Fruit fly (Drosophila melanogaster) whole organism, embryonic: Measurements from ENCODE around the gene RpL35A.

Source experiments
- Bdp1 ChIP-seq: fragments of 200-800 bp; sonication (Bioruptor generic); optimal IDR thresholded peaks from 3 replicates; lab custom pipeline; 2016; ENCODE audit warnings: missing biosample characterization, missing genetic modification characterization
- Bgb ChIP-seq: fragments of 200-800 bp; sonication (Bioruptor generic); IDR thresholded peaks from 2 replicates; pipeline ENCODE4 v1.3.6; 2022; ENCODE audit warnings: missing biosample characterization, missing genetic modification characterization; ENCODE audit not compliant: partially characterized antibody
- Blimp-1 ChIP-seq: fragments of 200-800 bp; sonication (Bioruptor generic); optimal IDR thresholded peaks from 3 replicates; lab custom pipeline; 2018; ENCODE audit warnings: missing biosample characterization, missing genetic modification characterization, mild to moderate bottlenecking, moderate library complexity, missing genetic modification reagents
- CG10462 ChIP-seq: fragments of 200-800 bp; sonication (Bioruptor generic); optimal IDR thresholded peaks from 2 replicates; lab custom pipeline; 2016; ENCODE audit warnings: missing biosample characterization, missing genetic modification characterization
- CG10565 ChIP-seq: fragments of 200-800 bp; sonication (Bioruptor generic); optimal IDR thresholded peaks from 3 replicates; lab custom pipeline; 2016; ENCODE audit warnings: missing biosample characterization, mild to moderate bottlenecking, missing genetic modification characterization
- CG12071 ChIP-seq: fragments of 200-800 bp; sonication (Bioruptor generic); optimal IDR thresholded peaks from 3 replicates; lab custom pipeline; 2018; ENCODE audit warnings: missing biosample characterization, mild to moderate bottlenecking, missing genetic modification characterization
- CG1233 ChIP-seq: fragments of 200-800 bp; sonication (Bioruptor generic); optimal IDR thresholded peaks from 4 replicates; lab custom pipeline; 2018; ENCODE audit warnings: missing biosample characterization, mild to moderate bottlenecking, missing genetic modification characterization
- CG13123 ChIP-seq: fragments of 200-800 bp; sonication (Bioruptor generic); optimal IDR thresholded peaks from 2 replicates; lab custom pipeline; 2016; ENCODE audit warnings: missing biosample characterization, missing genetic modification characterization
- CG14014 ChIP-seq: fragments of 200-800 bp; sonication (Bioruptor generic); IDR thresholded peaks from 2 replicates; pipeline ENCODE4 v1.3.6; 2022; ENCODE audit warnings: missing biosample characterization, missing genetic modification characterization
- CG14050 ChIP-seq: fragments of 200-800 bp; sonication (Bioruptor generic); IDR thresholded peaks from 3 replicates; pipeline ENCODE4 v1.3.6; 2022; ENCODE audit warnings: missing biosample characterization, missing genetic modification characterization
- CG15514 ChIP-seq: fragments of 200-800 bp; sonication (Bioruptor generic); optimal IDR thresholded peaks from 3 replicates; lab custom pipeline; 2017; ENCODE audit warnings: missing biosample characterization, missing genetic modification characterization, mild to moderate bottlenecking, moderate library complexity, missing genetic modification reagents
- CG16863 ChIP-seq: fragments of 200-800 bp; sonication (Bioruptor generic); optimal IDR thresholded peaks from 3 replicates; lab custom pipeline; 2016; ENCODE audit warnings: missing biosample characterization, missing genetic modification characterization
- CG17829 ChIP-seq: fragments of 200-800 bp; optimal IDR thresholded peaks from 2 replicates; lab custom pipeline; 2019; ENCODE audit warnings: missing biosample characterization, mild to moderate bottlenecking, missing genetic modification characterization, moderate library complexity
- CG30431 ChIP-seq: fragments of 200-800 bp; sonication (Bioruptor generic); optimal IDR thresholded peaks from 2 replicates; lab custom pipeline; 2017; ENCODE audit warnings: missing biosample characterization, missing genetic modification characterization
- CG3065 ChIP-seq: fragments of 200-800 bp; sonication (Bioruptor generic); optimal IDR thresholded peaks from 2 replicates; lab custom pipeline; 2016; ENCODE audit warnings: missing biosample characterization, missing genetic modification characterization
- CG32767 ChIP-seq: fragments of 200-800 bp; sonication (Bioruptor generic); IDR thresholded peaks from 2 replicates; pipeline ENCODE4 v1.3.6; 2022; ENCODE audit warnings: missing biosample characterization, missing genetic modification characterization
- CG3726 ChIP-seq: fragments of 200-800 bp; sonication (Bioruptor generic); IDR thresholded peaks from 3 replicates; pipeline ENCODE4, ENCODE4 v1.3.6; 2022; ENCODE audit warnings: missing biosample characterization, missing genetic modification characterization
- CG42726 ChIP-seq: fragments of 200-800 bp; sonication (Bioruptor generic); IDR thresholded peaks from 2 replicates; pipeline ENCODE4 v1.3.6; 2022; ENCODE audit warnings: missing biosample characterization, missing genetic modification characterization; ENCODE audit not compliant: partially characterized antibody
- CG4424 ChIP-seq: fragments of 200-800 bp; sonication (Bioruptor generic); optimal IDR thresholded peaks from 3 replicates; lab custom pipeline; 2016; ENCODE audit warnings: missing biosample characterization, missing genetic modification characterization
- CG5245 ChIP-seq: fragments of 200-800 bp; sonication (Bioruptor generic); optimal IDR thresholded peaks from 3 replicates; lab custom pipeline; 2016; ENCODE audit warnings: missing biosample characterization, missing genetic modification characterization
- CG7271 ChIP-seq: fragments of 200-800 bp; sonication (Bioruptor generic); optimal IDR thresholded peaks from 2 replicates; lab custom pipeline; 2018; ENCODE audit warnings: missing biosample characterization, mild to moderate bottlenecking, missing genetic modification characterization, moderate library complexity
- CG7786 ChIP-seq: fragments of 200-800 bp; sonication (Bioruptor generic); optimal IDR thresholded peaks from 2 replicates; lab custom pipeline; 2016; ENCODE audit warnings: missing biosample characterization, missing genetic modification characterization
- CG7963 ChIP-seq: fragments of 200-800 bp; sonication (Bioruptor generic); IDR thresholded peaks from 3 replicates; pipeline ENCODE4 v1.3.6; 2022; ENCODE audit warnings: missing biosample characterization, missing genetic modification characterization; ENCODE audit not compliant: partially characterized antibody
- Dip3 ChIP-seq: fragments of 200-800 bp; sonication (Bioruptor generic); optimal IDR thresholded peaks from 3 replicates; lab custom pipeline; 2016; ENCODE audit warnings: missing biosample characterization, missing genetic modification characterization
- Hsf ChIP-seq: fragments of 200-800 bp; sonication (Bioruptor generic); optimal IDR thresholded peaks from 3 replicates; lab custom pipeline; 2016; ENCODE audit warnings: missing biosample characterization, missing genetic modification characterization
- Jarid2 ChIP-seq: fragments of 200-800 bp; sonication (Bioruptor generic); optimal IDR thresholded peaks from 3 replicates; lab custom pipeline; 2017; ENCODE audit warnings: mild to moderate bottlenecking, missing biosample characterization, missing genetic modification reagents, missing genetic modification characterization
- Lpt ChIP-seq: fragments of >200 bp; optimal IDR thresholded peaks from 2 replicates; lab custom pipeline; 2018; ENCODE audit warnings: missing biosample characterization, missing genetic modification characterization
- MBD-R2 ChIP-seq: fragments of 200-800 bp; sonication (Bioruptor generic); IDR thresholded peaks from 2 replicates; pipeline ENCODE4 v1.3.6; 2022; ENCODE audit warnings: missing biosample characterization, missing genetic modification characterization
- MESR4 ChIP-seq: fragments of 200-800 bp; sonication (Bioruptor generic); optimal IDR thresholded peaks from 2 replicates; lab custom pipeline; 2018; ENCODE audit warnings: missing biosample characterization, mild to moderate bottlenecking, missing genetic modification characterization, moderate library complexity
- Mrtf ChIP-seq: fragments of 200-800 bp; sonication (Bioruptor generic); IDR thresholded peaks from 3 replicates; pipeline ENCODE4 v1.3.6; 2022; ENCODE audit warnings: missing biosample characterization, missing genetic modification characterization
- NK7.1 ChIP-seq: fragments of 200-800 bp; sonication (Bioruptor generic); optimal IDR thresholded peaks from 3 replicates; lab custom pipeline; 2016; ENCODE audit warnings: missing biosample characterization, missing genetic modification characterization
- Nf-YC ChIP-seq: fragments of 200-800 bp; optimal IDR thresholded peaks from 3 replicates; lab custom pipeline; 2019; ENCODE audit warnings: missing biosample characterization, mild to moderate bottlenecking, missing genetic modification characterization, moderate library complexity
- bcd ChIP-seq: fragments of 200-800 bp; sonication (Bioruptor generic); optimal IDR thresholded peaks from 2 replicates; lab custom pipeline; 2017; ENCODE audit warnings: missing biosample characterization, mild to moderate bottlenecking, missing genetic modification characterization
- corto ChIP-seq: fragments of 200-800 bp; sonication (Bioruptor generic); optimal IDR thresholded peaks from 2 replicates; lab custom pipeline; 2016; ENCODE audit warnings: missing biosample characterization, mild to moderate bottlenecking, missing genetic modification characterization, moderate library complexity
- croc ChIP-seq: fragments of 200-800 bp; sonication (Bioruptor generic); conservative IDR thresholded peaks from 3 replicates; pipeline ENCODE4 v1.3.6; 2022; ENCODE audit warnings: missing biosample characterization, missing genetic modification characterization
- cwo ChIP-seq: fragments of 200-800 bp; sonication (Bioruptor generic); optimal IDR thresholded peaks from 3 replicates; lab custom pipeline; 2017; ENCODE audit warnings: missing biosample characterization, missing genetic modification characterization, mild to moderate bottlenecking, moderate library complexity, missing genetic modification reagents
- gcm2 ChIP-seq: fragments of 200-800 bp; sonication (Bioruptor generic); optimal IDR thresholded peaks from 2 replicates; lab custom pipeline; 2016; ENCODE audit warnings: missing biosample characterization, missing genetic modification characterization
- luna ChIP-seq: fragments of 200-800 bp; sonication (Bioruptor generic); optimal IDR thresholded peaks from 2 replicates; lab custom pipeline; 2016; ENCODE audit warnings: missing biosample characterization, missing genetic modification characterization
- mld ChIP-seq: fragments of 200-800 bp; sonication (Bioruptor generic); IDR thresholded peaks from 3 replicates; pipeline ENCODE4 v1.3.6; 2022; ENCODE audit warnings: missing biosample characterization, missing genetic modification characterization; ENCODE audit not compliant: partially characterized antibody
- phol ChIP-seq: fragments of 200-800 bp; sonication (Bioruptor generic); optimal IDR thresholded peaks from 3 replicates; lab custom pipeline; 2018; ENCODE audit warnings: missing biosample characterization, mild to moderate bottlenecking, missing genetic modification characterization, moderate library complexity
- pnt ChIP-seq: fragments of 200-800 bp; sonication (Bioruptor generic); optimal IDR thresholded peaks from 3 replicates; lab custom pipeline; 2016; ENCODE audit warnings: missing biosample characterization, missing genetic modification characterization
- psq ChIP-seq: fragments of 200-800 bp; sonication (Bioruptor generic); optimal IDR thresholded peaks from 2 replicates; lab custom pipeline; 2017; ENCODE audit warnings: missing biosample characterization, missing genetic modification characterization
- rib ChIP-seq: fragments of 200-800 bp; sonication (Bioruptor generic); IDR thresholded peaks from 2 replicates; pipeline ENCODE4 v1.3.6; 2022; ENCODE audit warnings: missing biosample characterization, missing genetic modification characterization
- row ChIP-seq: fragments of 200-800 bp; sonication (Bioruptor generic); IDR thresholded peaks from 3 replicates; pipeline ENCODE4 v1.3.6; 2022; ENCODE audit warnings: missing biosample characterization, missing genetic modification characterization
- shn ChIP-seq: fragments of 200-800 bp; sonication (Bioruptor generic); optimal IDR thresholded peaks from 3 replicates; lab custom pipeline; 2016; ENCODE audit warnings: missing biosample characterization, missing genetic modification characterization
- sim ChIP-seq: fragments of 200-800 bp; sonication (Bioruptor generic); IDR thresholded peaks from 2 replicates; pipeline ENCODE4 v1.3.6; 2022; ENCODE audit warnings: missing biosample characterization, missing genetic modification characterization
- trem ChIP-seq: fragments of 200-800 bp; optimal IDR thresholded peaks from 3 replicates; lab custom pipeline; 2019; ENCODE audit warnings: missing biosample characterization, mild to moderate bottlenecking, missing genetic modification characterization, moderate library complexity
- unc-4 ChIP-seq: fragments of 200-800 bp; sonication (Bioruptor generic); IDR thresholded peaks from 2 replicates; pipeline ENCODE4 v1.3.6; 2022; ENCODE audit warnings: missing biosample characterization, missing genetic modification characterization; ENCODE audit not compliant: partially characterized antibody
- unpg ChIP-seq: fragments of 200-800 bp; sonication (Bioruptor generic); optimal IDR thresholded peaks from 3 replicates; lab custom pipeline; 2018; ENCODE audit warnings: missing biosample characterization, mild to moderate bottlenecking, missing genetic modification characterization, moderate library complexity
- zfh1 ChIP-seq: fragments of 200-800 bp; sonication (Bioruptor generic); IDR thresholded peaks from 3 replicates; pipeline ENCODE4 v1.3.6; 2022; ENCODE audit warnings: missing biosample characterization, missing genetic modification characterization

Gene RpL35A

dm6 chr3R:5466875-5467274 lies at the start of gene RpL35A (continued):
- TF ChIP-seq CG17829 (peak; percentile 76), MBD-R2 (GFP tag; lab: Robert Waterston, UW) (peak; percentile 32; the same call in 1 of the 2 replicates), psq (GFP tag; lab: Kevin White, UChicago) (no peak), bcd (GFP tag; lab: Kevin White, UChicago) (peak; percentile 80), Jarid2 (GFP tag; lab: Kevin White, UChicago) (no peak), unpg (GFP tag; lab: Kevin White, UChicago) (peak; percentile 80), row (GFP tag; lab: Robert Waterston, UW) (0 out of 3 replicates have a peak, but pooled peaks have one; percentile 40), Lpt (GFP tag; lab: Kevin White, UChicago) (no peak), CG4424 (GFP tag; lab: Kevin White, UChicago) (peak; percentile 59), CG14050 (peak; percentile 30; the same call in 2 of the 3 replicates), CG14014 (GFP tag; lab: Robert Waterston, UW) (peak; percentile 67; the same call in 1 of the 2 replicates), CG7786 (GFP tag; lab: Kevin White, UChicago) (peak; percentile 24), CG13123 (no peak), CG16863 (GFP tag; lab: Kevin White, UChicago) (peak; percentile 27), CG10565 (GFP tag; lab: Kevin White, UChicago) (no peak), luna (GFP tag; lab: Kevin White, UChicago) (peak; percentile 29), CG7271 (tag; lab: Kevin White, UChicago) (peak; percentile 92), zfh1 (GFP tag; lab: Robert Waterston, UW) (peak; percentile 76), pnt (GFP tag; lab: Kevin White, UChicago) (no peak), phol (peak; percentile 61), cwo (GFP tag; lab: Kevin White, UChicago) (peak; percentile 52), CG5245 (peak; percentile 26), CG10462 (no peak), CG42726 (GFP tag; lab: Robert Waterston, UW) (no peak), mld (GFP tag; lab: Robert Waterston, UW) (no peak), Hsf (GFP tag; lab: Kevin White, UChicago) (peak; percentile 72), Blimp-1 (peak; percentile 63), CG30431 (GFP tag; lab: Kevin White, UChicago) (peak; percentile 21), CG3726 (GFP tag; lab: Robert Waterston, UW) (no peak), Bdp1 (GFP tag; lab: Kevin White, UChicago) (peak; percentile 55), sim (GFP tag; lab: Robert Waterston, UW) (0 out of 2 replicates have a peak, but pooled peaks have one; percentile 28), corto (GFP tag; lab: Kevin White, UChicago) (no peak), croc (GFP tag; lab: Robert Waterston, UW) (no peak), NK7.1 (GFP tag; lab: Kevin White, UChicago) (peak; percentile 50), CG32767 (GFP tag; lab: Robert Waterston, UW) (no peak), CG3065 (peak; percentile 25), shn (GFP tag; lab: Kevin White, UChicago) (peak; percentile 53), Dip3 (peak; percentile 33), Mrtf (GFP tag; lab: Robert Waterston, UW) (no peak), Nf-YC (tag; lab: Kevin White, UChicago) (peak; percentile 68), unc-4 (no peak), CG12071 (GFP tag; lab: Kevin White, UChicago) (peak; percentile 82), trem (tag; lab: Kevin White, UChicago) (peak; percentile 61), gcm2 (GFP tag; lab: Kevin White, UChicago) (peak; percentile 38), CG1233 (GFP tag; lab: Kevin White, UChicago) (peak; percentile 87), rib (GFP tag; lab: Robert Waterston, UW) (no peak), MESR4 (GFP tag; lab: Kevin White, UChicago) (peak; percentile 99), Bgb (GFP tag; lab: Robert Waterston, UW) (no peak), CG15514 (GFP tag; lab: Kevin White, UChicago) (peak; percentile 85), CG7963 (GFP tag; lab: Robert Waterston, UW) (no peak)
